Worm (Caenorhabditis elegans) whole organism, young adult: ENCODE measurements around the gene pfd-1.

Experiments
- B0336.3 ChIP-seq: fragments of 200-800 bp; sonication (Bioruptor generic); IDR thresholded peaks from 2 replicates; pipeline ENCODE4 v1.3.6; 2022; ENCODE audit warnings: missing genetic modification characterization, missing compliant biosample characterization
- D2030.7 ChIP-seq: fragments of 200-800 bp; sonication (Bioruptor generic); IDR thresholded peaks from 2 replicates; pipeline ENCODE4 v1.3.6; 2022; ENCODE audit warnings: missing genetic modification reagents, missing genetic modification characterization, missing compliant biosample characterization
- F10E7.11 ChIP-seq: sonication (generic microtip); optimal IDR thresholded peaks from 2 replicates; lab custom pipeline; 2017; ENCODE audit warnings: mild to moderate bottlenecking, missing genetic modification characterization, moderate library complexity, missing compliant biosample characterization
- F49E8.2 ChIP-seq: sonication (generic microtip); optimal IDR thresholded peaks from 3 replicates; lab custom pipeline; 2017; ENCODE audit warnings: missing genetic modification characterization, mild to moderate bottlenecking, missing compliant biosample characterization, antibody characterized with exemption, moderate library complexity; ENCODE audit not compliant: insufficient read depth
- F52B5.7 ChIP-seq: sonication (generic microtip); optimal IDR thresholded peaks from 2 replicates; lab custom pipeline; 2016; ENCODE audit warnings: mild to moderate bottlenecking, missing genetic modification characterization, missing compliant biosample characterization
- F57A8.1 ChIP-seq: fragments of 200-800 bp; sonication (Bioruptor generic); optimal IDR thresholded peaks from 2 replicates; lab custom pipeline; 2018; ENCODE audit warnings: mild to moderate bottlenecking, missing genetic modification characterization, moderate library complexity, missing compliant biosample characterization
- F57C9.4 ChIP-seq: sonication (generic microtip); optimal IDR thresholded peaks from 2 replicates; lab custom pipeline; 2017; ENCODE audit warnings: mild to moderate bottlenecking, missing genetic modification characterization, missing compliant biosample characterization
- K12H6.12 ChIP-seq: fragments of 200-800 bp; sonication (Bioruptor generic); optimal IDR thresholded peaks from 2 replicates; lab custom pipeline; 2018; ENCODE audit warnings: mild to moderate bottlenecking, missing genetic modification characterization, missing compliant biosample characterization
- Y53G8AR.9 ChIP-seq: fragments of 200-800 bp; sonication (Bioruptor generic); conservative IDR thresholded peaks from 2 replicates; pipeline ENCODE4 v1.3.6; 2022; ENCODE audit warnings: missing genetic modification reagents, missing genetic modification characterization, missing compliant biosample characterization
- Y67H2A.10 ChIP-seq: fragments of 200-800 bp; sonication (Bioruptor generic); conservative IDR thresholded peaks from 2 replicates; pipeline ENCODE4 v1.3.6; 2022; ENCODE audit warnings: missing genetic modification reagents, missing genetic modification characterization, missing compliant biosample characterization
- ZK185.1 ChIP-seq: sonication (generic microtip); optimal IDR thresholded peaks from 2 replicates; lab custom pipeline; 2016; ENCODE audit warnings: mild to moderate bottlenecking, missing genetic modification characterization, missing compliant biosample characterization; ENCODE audit not compliant: poor library complexity, severe bottlenecking
- attf-5 ChIP-seq: fragments of 200-800 bp; sonication (Bioruptor generic); optimal IDR thresholded peaks from 2 replicates; lab custom pipeline; 2018; ENCODE audit warnings: mild to moderate bottlenecking, missing genetic modification characterization, missing compliant biosample characterization
- bed-1 ChIP-seq: fragments of 200-800 bp; sonication (Bioruptor generic); IDR thresholded peaks from 2 replicates; pipeline ENCODE4 v1.3.6; 2022; ENCODE audit warnings: missing genetic modification reagents, missing genetic modification characterization, missing compliant biosample characterization
- cebp-1 ChIP-seq, 2 experiments: fragments of 200-800 bp in 1 of 2; sonication (Bioruptor generic) in 1 of 2; sonication (generic microtip) in 1 of 2; IDR thresholded peaks in 1 of 2; optimal IDR thresholded peaks in 1 of 2; 2 replicates each; pipeline versions ENCODE4 v1.3.6 to Lab custom; 2017 to 2022; ENCODE audit warnings: missing compliant biosample characterization in 2 of 2, missing genetic modification characterization in 2 of 2, mild to moderate bottlenecking in 1 of 2, missing genetic modification reagents in 1 of 2, moderate library complexity in 1 of 2
- ceh-40 ChIP-seq: fragments of 200-800 bp; sonication (Bioruptor generic); IDR thresholded peaks from 2 replicates; pipeline ENCODE4 v1.3.6; 2022; ENCODE audit warnings: missing genetic modification characterization, missing compliant biosample characterization
- ceh-91 ChIP-seq: fragments of 200-800 bp; sonication (Bioruptor generic); IDR thresholded peaks from 2 replicates; pipeline ENCODE4 v1.3.6; 2022; ENCODE audit warnings: missing genetic modification reagents, missing genetic modification characterization, missing compliant biosample characterization
- chd-7 ChIP-seq: sonication (generic microtip); optimal IDR thresholded peaks from 2 replicates; lab custom pipeline; 2016; ENCODE audit warnings: mild to moderate bottlenecking, missing genetic modification characterization, moderate library complexity, missing compliant biosample characterization
- dox-1 ChIP-seq: fragments of 200-800 bp; sonication (Bioruptor generic); IDR thresholded peaks from 2 replicates; pipeline ENCODE4 v1.3.6; 2022; ENCODE audit warnings: missing genetic modification reagents, missing genetic modification characterization, missing compliant biosample characterization
- dpl-1 ChIP-seq: fragments of 150-350 bp; optimal IDR thresholded peaks from 2 replicates; lab custom pipeline; 2014; ENCODE audit warnings: missing biosample characterization, missing genetic modification reagents, missing genetic modification characterization
- egl-18 ChIP-seq: fragments of 200-800 bp; sonication (Bioruptor generic); IDR thresholded peaks from 2 replicates; pipeline ENCODE4 v1.3.6; 2022; ENCODE audit warnings: missing genetic modification reagents, missing genetic modification characterization, missing compliant biosample characterization
- egl-44 ChIP-seq: fragments of 200-800 bp; sonication (Bioruptor generic); IDR thresholded peaks from 2 replicates; pipeline ENCODE4 v1.3.6; 2022; ENCODE audit warnings: missing genetic modification reagents, missing genetic modification characterization, missing compliant biosample characterization
- ets-4 ChIP-seq: fragments of 200-800 bp; sonication (Bioruptor generic); optimal IDR thresholded peaks from 2 replicates; lab custom pipeline; 2018; ENCODE audit warnings: mild to moderate bottlenecking, missing genetic modification characterization, missing compliant biosample characterization
- fkh-3 ChIP-seq: sonication (generic microtip); optimal IDR thresholded peaks from 2 replicates; lab custom pipeline; 2016; ENCODE audit warnings: mild to moderate bottlenecking, missing genetic modification characterization, missing compliant biosample characterization
- gei-17 ChIP-seq: fragments of 200-800 bp; sonication (Bioruptor generic); optimal IDR thresholded peaks from 2 replicates; lab custom pipeline; 2018; ENCODE audit warnings: mild to moderate bottlenecking, missing genetic modification characterization, missing compliant biosample characterization
- hmg-20 ChIP-seq: fragments of 200-800 bp; sonication (Bioruptor generic); IDR thresholded peaks from 2 replicates; pipeline ENCODE4 v1.3.6; 2022; ENCODE audit warnings: missing genetic modification reagents, missing genetic modification characterization, missing compliant biosample characterization
- hrde-1 ChIP-seq: sonication (generic microtip); optimal IDR thresholded peaks from 2 replicates; lab custom pipeline; 2016; ENCODE audit warnings: missing genetic modification characterization, mild to moderate bottlenecking, missing compliant biosample characterization, moderate library complexity, missing genotype, missing genetic modification reagents, borderline replicate concordance
- hsf-1 ChIP-seq: fragments of 200-800 bp; sonication (Bioruptor generic); IDR thresholded peaks from 2 replicates; pipeline ENCODE4 v1.3.6; 2022; ENCODE audit warnings: missing genetic modification reagents, missing genetic modification characterization, missing compliant biosample characterization
- lag-1 ChIP-seq: fragments of 200-800 bp; sonication (Bioruptor generic); IDR thresholded peaks from 2 replicates; pipeline ENCODE4 v1.3.6; 2022; ENCODE audit warnings: missing genetic modification reagents, missing genetic modification characterization, missing compliant biosample characterization
- let-526 ChIP-seq: fragments of 200-800 bp; sonication (Bioruptor generic); IDR thresholded peaks from 2 replicates; pipeline ENCODE4 v1.3.6; 2022; ENCODE audit warnings: missing genetic modification reagents, missing genetic modification characterization, missing compliant biosample characterization
- let-607 ChIP-seq, 2 experiments: fragments of 200-800 bp in 1 of 2; sonication (Bioruptor generic) in 1 of 2; sonication (generic microtip) in 1 of 2; optimal IDR thresholded peaks; 2 replicates each; lab custom pipeline; 2016 to 2018; ENCODE audit warnings: mild to moderate bottlenecking in 2 of 2, missing compliant biosample characterization in 2 of 2, missing genetic modification characterization in 2 of 2, moderate library complexity in 2 of 2, missing genotype in 1 of 2
- lin-40 ChIP-seq: sonication (generic microtip); optimal IDR thresholded peaks from 2 replicates; lab custom pipeline; 2016; ENCODE audit warnings: missing genetic modification characterization, mild to moderate bottlenecking, missing compliant biosample characterization, missing genotype, missing genetic modification reagents
- mel-28 ChIP-seq: sonication (generic microtip); optimal IDR thresholded peaks from 2 replicates; lab custom pipeline; 2016; ENCODE audit warnings: borderline replicate concordance, mild to moderate bottlenecking, missing genetic modification characterization, missing compliant biosample characterization
- mes-4 ChIP-seq: sonication (generic microtip); optimal IDR thresholded peaks from 2 replicates; lab custom pipeline; 2016; ENCODE audit warnings: missing genotype, missing genetic modification characterization, missing compliant biosample characterization
- nfya-2 ChIP-seq: fragments of 200-800 bp; sonication (Bioruptor generic); IDR thresholded peaks from 2 replicates; pipeline ENCODE4 v1.3.6; 2022; ENCODE audit warnings: missing genetic modification reagents, missing genetic modification characterization, missing compliant biosample characterization
- nhr-120 ChIP-seq: fragments of 200-800 bp; sonication (Bioruptor generic); IDR thresholded peaks from 2 replicates; pipeline ENCODE4 v1.3.6; 2022; ENCODE audit warnings: missing genetic modification characterization, missing compliant biosample characterization
- nhr-27 ChIP-seq: fragments of 200-800 bp; sonication (Bioruptor generic); optimal IDR thresholded peaks from 2 replicates; lab custom pipeline; 2018; ENCODE audit warnings: mild to moderate bottlenecking, missing genetic modification characterization, moderate library complexity, missing compliant biosample characterization
- pbrm-1 ChIP-seq: fragments of 200-800 bp; sonication (Bioruptor generic); IDR thresholded peaks from 2 replicates; pipeline ENCODE4 v1.3.6; 2022; ENCODE audit warnings: missing genetic modification reagents, missing genetic modification characterization, missing compliant biosample characterization
- repo-1 ChIP-seq: sonication (generic microtip); optimal IDR thresholded peaks from 2 replicates; lab custom pipeline; 2017; ENCODE audit warnings: mild to moderate bottlenecking, missing genetic modification characterization, missing compliant biosample characterization
- sea-2 ChIP-seq: fragments of 200-800 bp; sonication (Bioruptor generic); IDR thresholded peaks from 2 replicates; pipeline ENCODE4 v1.3.6; 2022; ENCODE audit warnings: missing genetic modification characterization, missing compliant biosample characterization
- snpc-1.1 ChIP-seq: sonication (generic microtip); optimal IDR thresholded peaks from 2 replicates; lab custom pipeline; 2017; ENCODE audit warnings: missing genetic modification characterization, mild to moderate bottlenecking, missing compliant biosample characterization, antibody characterized with exemption, moderate library complexity, missing genotype, missing genetic modification reagents; ENCODE audit not compliant: insufficient read depth
- sptf-2 ChIP-seq: fragments of 200-800 bp; sonication (Bioruptor generic); optimal IDR thresholded peaks from 2 replicates; lab custom pipeline; 2018; ENCODE audit warnings: mild to moderate bottlenecking, missing genetic modification characterization, missing compliant biosample characterization
- tbp1 ChIP-seq: fragments of 200-800 bp; sonication (Bioruptor generic); optimal IDR thresholded peaks from 2 replicates; lab custom pipeline; 2018; ENCODE audit warnings: mild to moderate bottlenecking, missing genetic modification characterization, missing compliant biosample characterization
- tbx-9 ChIP-seq: sonication (generic microtip); optimal IDR thresholded peaks from 2 replicates; lab custom pipeline; 2016; ENCODE audit warnings: borderline replicate concordance, missing genetic modification characterization, inconsistent platforms, missing compliant biosample characterization
- unc-130 ChIP-seq: sonication (generic microtip); optimal IDR thresholded peaks from 2 replicates; lab custom pipeline; 2016; ENCODE audit warnings: missing genetic modification reagents, missing genetic modification characterization, missing compliant biosample characterization
- zim-3 ChIP-seq: sonication (generic microtip); optimal IDR thresholded peaks from 2 replicates; lab custom pipeline; 2017; ENCODE audit warnings: mild to moderate bottlenecking, missing genetic modification characterization, moderate library complexity, missing compliant biosample characterization
- ztf-18 ChIP-seq: sonication (generic microtip); optimal IDR thresholded peaks from 2 replicates; lab custom pipeline; 2016; ENCODE audit warnings: missing genotype, mild to moderate bottlenecking, missing genetic modification characterization, missing compliant biosample characterization

The pfd-1 gene

DNA sequence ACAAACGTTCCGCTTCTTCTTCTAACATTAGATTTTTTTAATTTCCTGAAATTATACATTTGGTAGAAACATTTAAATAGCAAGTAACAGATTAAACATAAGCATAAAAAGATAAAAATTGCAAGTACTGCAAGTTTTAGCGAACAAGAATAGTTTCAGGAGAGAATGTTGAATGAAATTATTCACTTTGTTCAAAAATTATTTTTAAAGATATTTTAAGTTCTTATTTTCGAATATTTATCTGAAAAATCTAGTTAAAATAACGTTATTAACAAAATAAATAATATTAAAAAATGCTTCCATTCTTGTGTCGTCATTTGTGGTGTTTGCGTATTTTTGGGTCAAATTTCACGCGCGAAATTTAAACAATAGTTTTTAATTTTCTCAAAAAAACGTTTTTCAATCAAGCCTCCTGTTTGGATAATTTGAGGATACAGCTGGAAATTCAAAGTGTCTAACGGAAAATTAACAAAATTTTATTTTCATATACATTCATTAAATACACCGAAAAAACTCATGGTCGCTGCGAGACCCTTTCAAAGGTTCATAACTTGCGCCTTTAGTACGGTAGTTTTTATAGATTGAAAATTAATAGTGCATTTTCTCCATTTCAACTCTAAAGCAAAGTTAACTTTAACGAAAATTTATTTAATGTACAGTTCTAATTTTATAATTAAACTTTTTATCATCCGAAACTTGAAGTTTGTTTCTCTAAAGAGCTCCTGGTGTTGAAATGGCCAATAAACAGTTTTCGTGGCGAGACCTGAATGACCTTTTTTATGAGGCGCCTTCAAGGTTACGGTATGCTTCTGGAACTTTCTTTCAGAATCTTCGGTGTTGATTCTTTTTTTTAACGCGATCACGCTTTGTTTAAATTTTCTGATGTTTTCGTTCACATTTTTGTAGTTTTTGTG is 7.3 kb upstream of the pfd-1 start, which contains the start of gene skih-2 (continued):
- TF ChIP-seq nfya-2 (GFP tag; lab: Robert Waterston, UW), result no peak
- no peak for TF ChIP-seq ets-4 (GFP tag; lab: Kevin White, UChicago)
- TF ChIP-seq nhr-27 (tag; lab: Kevin White, UChicago), result no peak
- no peak for TF ChIP-seq hrde-1 (tag; lab: Kevin White, UChicago)
- no peak for TF ChIP-seq sea-2 (GFP tag; lab: Robert Waterston, UW)
- no peak for TF ChIP-seq F10E7.11 (tag; lab: Kevin White, UChicago)
- no peak for TF ChIP-seq K12H6.12
- no peak for TF ChIP-seq let-607 (tag; optimal IDR thresholded peaks at IDR 0.05; lab: Kevin White, UChicago)
- peak; percentile 98 for TF ChIP-seq hsf-1 (GFP tag; lab: Robert Waterston, UW)
- TF ChIP-seq ztf-18 (tag; lab: Kevin White, UChicago), result no peak
- no peak for TF ChIP-seq gei-17
- no peak for TF ChIP-seq F57C9.4 (tag; lab: Kevin White, UChicago)
- TF ChIP-seq snpc-1.1 (tag; lab: Kevin White, UChicago), result no peak
- TF ChIP-seq tbp1, result no peak
- TF ChIP-seq nhr-120, result no peak
- no peak for TF ChIP-seq fkh-3 (tag; lab: Kevin White, UChicago)
- no peak for TF ChIP-seq egl-44 (GFP tag; lab: Robert Waterston, UW)
- no peak; the same call in none of the 2 replicates for TF ChIP-seq D2030.7 (GFP tag; lab: Robert Waterston, UW)
- TF ChIP-seq dox-1 (GFP tag; lab: Robert Waterston, UW), result no peak
- no peak for TF ChIP-seq egl-18 (GFP tag; lab: Robert Waterston, UW)
- TF ChIP-seq tbx-9 (tag; lab: Kevin White, UChicago), result no peak
- no peak for TF ChIP-seq Y67H2A.10
- no peak for TF ChIP-seq let-526 (GFP tag; lab: Robert Waterston, UW)
- peak; percentile 66 for TF ChIP-seq F49E8.2
- TF ChIP-seq cebp-1 (GFP tag; IDR thresholded peaks at IDR 0.05; lab: Robert Waterston, UW), result no peak
- TF ChIP-seq cebp-1 (tag; optimal IDR thresholded peaks at IDR 0.05; lab: Kevin White, UChicago), result no peak
- no peak for TF ChIP-seq sptf-2 (GFP tag; lab: Kevin White, UChicago)
- no peak for TF ChIP-seq B0336.3 (GFP tag; lab: Robert Waterston, UW)
- TF ChIP-seq ceh-40, result no peak
- no peak for TF ChIP-seq lin-40 (tag; lab: Kevin White, UChicago)
- TF ChIP-seq mel-28 (tag; lab: Kevin White, UChicago), result no peak
- peak; percentile 73 for TF ChIP-seq ceh-91
- no peak for TF ChIP-seq hmg-20 (GFP tag; lab: Robert Waterston, UW)
- TF ChIP-seq Y53G8AR.9 (GFP tag; lab: Robert Waterston, UW), result no peak
- TF ChIP-seq F57A8.1 (GFP tag; lab: Kevin White, UChicago), result no peak
- TF ChIP-seq F52B5.7 (tag; lab: Kevin White, UChicago), result no peak
- TF ChIP-seq zim-3 (tag; lab: Kevin White, UChicago), result no peak
- peak; percentile 16 for TF ChIP-seq unc-130 (GFP tag; lab: Kevin White, UChicago)
- no peak for TF ChIP-seq repo-1
- TF ChIP-seq pbrm-1 (GFP tag; lab: Robert Waterston, UW), result no peak
- no peak for TF ChIP-seq attf-5 (GFP tag; lab: Kevin White, UChicago)
- TF ChIP-seq chd-7, result no peak
- no peak for TF ChIP-seq mes-4
- TF ChIP-seq lag-1 (GFP tag; lab: Robert Waterston, UW), result no peak
- TF ChIP-seq bed-1 (GFP tag; lab: Robert Waterston, UW), result no peak
- no peak for TF ChIP-seq ZK185.1 (tag; lab: Kevin White, UChicago)
- TF ChIP-seq dpl-1 (GFP tag; lab: Kevin White, UChicago), result peak; percentile 70
